Worm (Caenorhabditis elegans): ENCODE data around the gene W10G6.6.
"Not testable (repeated sequence)": the region's sequence is repeated elsewhere in the genome, so short reads cannot be mapped to it uniquely, and the experiment has no call there.

Gene W10G6.6

ce11 chrX:16244764-16245244, 5.8 kb downstream of the W10G6.6 start, which contains the start of gene W10G6.1:
TSS of gene W10G6.1 (plus strand) at chrX:16245194.
- no peak for TF ChIP-seq unc-62 (GFP tag; optimal IDR thresholded peaks at IDR 0.05)

- no peak for TF ChIP-seq unc-62 (GFP tag; optimal IDR thresholded peaks at IDR 0.05)
Measured at ce11 chrX:16243129-16243528, 7.5 kb downstream of the W10G6.6 start.

ce11 chrX:16240626-16241025, 10.0 kb downstream of the W10G6.6 start:
- TF ChIP-seq unc-62 (GFP tag; optimal IDR thresholded peaks at IDR 0.05), result no peak

ce11 chrX:16228622-16229021, 22.0 kb downstream of the W10G6.6 start, which contains the start of gene F23A7.5:
TSS of gene F23A7.5 (plus strand) at chrX:16228922.
- TF ChIP-seq unc-62 (GFP tag; optimal IDR thresholded peaks at IDR 0.05), result no peak

- TF ChIP-seq unc-62 (GFP tag; optimal IDR thresholded peaks at IDR 0.05), result not testable (repeated sequence)
Measured at ce11 chrX:16219710-16220109, 30.9 kb downstream of the W10G6.6 start, which contains the start of gene F23A7.3. TSS of gene F23A7.3 (plus strand) at chrX:16220010.

ce11 chrX:16218306-16218705, 32.3 kb downstream of the W10G6.6 start:
- no peak for TF ChIP-seq unc-62 (GFP tag; optimal IDR thresholded peaks at IDR 0.05)

ce11 chrX:16217749-16218148, 32.8 kb downstream of the W10G6.6 start:
- no peak for TF ChIP-seq unc-62 (GFP tag; optimal IDR thresholded peaks at IDR 0.05)

ce11 chrX:16217108-16217507, 33.5 kb downstream of the W10G6.6 start, which contains the start of gene F23A7.1:
TSS of gene F23A7.1 (plus strand) at chrX:16217408.
- TF ChIP-seq unc-62 (GFP tag; optimal IDR thresholded peaks at IDR 0.05), result no peak

- TF ChIP-seq unc-62 (GFP tag; optimal IDR thresholded peaks at IDR 0.05), result not testable (repeated sequence)
Measured at ce11 chrX:16213073-16213472, 37.5 kb downstream of the W10G6.6 start, which contains the start of gene F23A7.8. TSS of gene F23A7.8 (plus strand) at chrX:16213373.

ce11 chrX:16212306-16212705, 38.3 kb downstream of the W10G6.6 start, which contains the start of gene F23A7.4:
TSS of gene F23A7.4 (plus strand) at chrX:16212606.
- TF ChIP-seq unc-62 (GFP tag; optimal IDR thresholded peaks at IDR 0.05), result not testable (repeated sequence)

- TF ChIP-seq unc-62 (GFP tag; optimal IDR thresholded peaks at IDR 0.05), result no peak
Measured at ce11 chrX:16210518-16210917, 40.1 kb downstream of the W10G6.6 start, which contains the start of gene R11.4. TSS of gene R11.4 (minus strand) at chrX:16210618.

- TF ChIP-seq unc-62 (GFP tag; optimal IDR thresholded peaks at IDR 0.05), result no peak
Measured at ce11 chrX:16209660-16210059, 40.9 kb downstream of the W10G6.6 start.

- TF ChIP-seq unc-62 (GFP tag; optimal IDR thresholded peaks at IDR 0.05), result no peak
Measured at ce11 chrX:16209122-16209521, 41.5 kb downstream of the W10G6.6 start.

ce11 chrX:16208667-16209066, 41.9 kb downstream of the W10G6.6 start:
- TF ChIP-seq unc-62 (GFP tag; optimal IDR thresholded peaks at IDR 0.05), result no peak

ce11 chrX:16208123-16208522, 42.5 kb downstream of the W10G6.6 start:
- TF ChIP-seq unc-62 (GFP tag; optimal IDR thresholded peaks at IDR 0.05), result no peak

- TF ChIP-seq unc-62 (GFP tag; optimal IDR thresholded peaks at IDR 0.05), result no peak
Measured at ce11 chrX:16205880-16206279, 44.7 kb downstream of the W10G6.6 start.

- TF ChIP-seq unc-62 (GFP tag; optimal IDR thresholded peaks at IDR 0.05), result no peak
Measured at ce11 chrX:16204310-16204709, 46.3 kb downstream of the W10G6.6 start.

- TF ChIP-seq unc-62 (GFP tag; optimal IDR thresholded peaks at IDR 0.05), result no peak
Measured at ce11 chrX:16202229-16202628, 48.4 kb downstream of the W10G6.6 start.

Measured in whole organism, dauer.